Fruit fly (Drosophila melanogaster) whole organism, prepupa: Measurements from ENCODE around the gene NK7.1.

ENCODE experiments used
- Blimp-1 ChIP-seq: fragments of 200-800 bp; sonication (Bioruptor generic); optimal IDR thresholded peaks from 3 replicates; lab custom pipeline; 2017; ENCODE audit warnings: missing biosample characterization, missing genetic modification characterization, mild to moderate bottlenecking, moderate library complexity, missing genetic modification reagents
- CG10631 ChIP-seq: fragments of 200-800 bp; sonication (Bioruptor generic); optimal IDR thresholded peaks from 2 replicates; lab custom pipeline; 2016; ENCODE audit warnings: missing biosample characterization, missing genetic modification characterization
- CG10669 ChIP-seq: fragments of 200-800 bp; sonication (Bioruptor generic); optimal IDR thresholded peaks from 3 replicates; lab custom pipeline; 2018; ENCODE audit warnings: missing biosample characterization, mild to moderate bottlenecking, missing genetic modification characterization, moderate library complexity
- CG11294 ChIP-seq: fragments of 200-800 bp; sonication (Bioruptor generic); IDR thresholded peaks from 2 replicates; pipeline ENCODE4 v1.3.6; 2022; ENCODE audit warnings: missing biosample characterization, missing genetic modification characterization
- CG11902 ChIP-seq: fragments of 200-800 bp; sonication (Bioruptor generic); optimal IDR thresholded peaks from 3 replicates; lab custom pipeline; 2016; ENCODE audit warnings: missing biosample characterization, missing genetic modification characterization
- CG15336 ChIP-seq: fragments of 200-800 bp; sonication (Bioruptor generic); IDR thresholded peaks from 2 replicates; pipeline ENCODE4 v1.3.6; 2022; ENCODE audit warnings: missing biosample characterization, missing genetic modification characterization
- CG1621 ChIP-seq: fragments of 200-800 bp; sonication (Bioruptor generic); optimal IDR thresholded peaks from 3 replicates; lab custom pipeline; 2018; ENCODE audit warnings: missing biosample characterization, mild to moderate bottlenecking, missing genetic modification characterization
- CG16779 ChIP-seq: fragments of 200-800 bp; sonication (Bioruptor generic); optimal IDR thresholded peaks from 3 replicates; lab custom pipeline; 2017; ENCODE audit warnings: missing biosample characterization, mild to moderate bottlenecking, missing genetic modification characterization
- CG3032 ChIP-seq: fragments of 200-800 bp; optimal IDR thresholded peaks from 2 replicates; lab custom pipeline; 2019; ENCODE audit warnings: missing biosample characterization, mild to moderate bottlenecking, missing genetic modification characterization, moderate library complexity
- CG31627 ChIP-seq: fragments of 200-800 bp; sonication (Bioruptor generic); optimal IDR thresholded peaks from 3 replicates; lab custom pipeline; 2016; ENCODE audit warnings: missing biosample characterization, missing genetic modification characterization
- CG32006 ChIP-seq: fragments of 200-800 bp; sonication (Bioruptor generic); optimal IDR thresholded peaks from 3 replicates; lab custom pipeline; 2017; ENCODE audit warnings: missing biosample characterization, mild to moderate bottlenecking, missing genetic modification characterization
- CG34406 ChIP-seq: fragments of 200-800 bp; sonication (Bioruptor generic); optimal IDR thresholded peaks from 3 replicates; lab custom pipeline; 2016; ENCODE audit warnings: missing biosample characterization, missing genetic modification characterization
- CG3919 ChIP-seq: fragments of 200-800 bp; sonication (Bioruptor generic); optimal IDR thresholded peaks from 3 replicates; lab custom pipeline; 2016; ENCODE audit warnings: missing biosample characterization, missing genetic modification characterization
- CG6163 ChIP-seq: fragments of 200-800 bp; sonication (Bioruptor generic); IDR thresholded peaks from 3 replicates; pipeline ENCODE4 v1.3.6; 2022; ENCODE audit warnings: missing biosample characterization, missing genetic modification characterization
- CG6276 ChIP-seq: fragments of 200-800 bp; sonication (Bioruptor generic); optimal IDR thresholded peaks from 2 replicates; lab custom pipeline; 2017; ENCODE audit warnings: missing biosample characterization, mild to moderate bottlenecking, missing genetic modification characterization
- CG6792 ChIP-seq: fragments of 200-800 bp; sonication (Bioruptor generic); optimal IDR thresholded peaks from 3 replicates; lab custom pipeline; 2016; ENCODE audit warnings: missing biosample characterization, missing genetic modification characterization
- CG6808 ChIP-seq: fragments of 200-800 bp; sonication (Bioruptor generic); optimal IDR thresholded peaks from 3 replicates; lab custom pipeline; 2017; ENCODE audit warnings: missing biosample characterization, missing genetic modification characterization, mild to moderate bottlenecking, moderate library complexity, missing genetic modification reagents
- CG6854 ChIP-seq: fragments of 200-800 bp; sonication (Bioruptor generic); optimal IDR thresholded peaks from 2 replicates; lab custom pipeline; 2017; ENCODE audit warnings: missing biosample characterization, mild to moderate bottlenecking, missing genetic modification characterization
- CG8319 ChIP-seq: fragments of 200-800 bp; sonication (Bioruptor generic); optimal IDR thresholded peaks from 3 replicates; lab custom pipeline; 2016; ENCODE audit warnings: missing biosample characterization, missing genetic modification characterization
- CG8632 ChIP-seq: fragments of 200-800 bp; sonication (Bioruptor generic); optimal IDR thresholded peaks from 3 replicates; lab custom pipeline; 2016; ENCODE audit warnings: missing biosample characterization, missing genetic modification characterization
- CG9139 ChIP-seq: fragments of 200-800 bp; sonication (Bioruptor generic); optimal IDR thresholded peaks from 3 replicates; lab custom pipeline; 2017; ENCODE audit warnings: missing biosample characterization, mild to moderate bottlenecking, missing genetic modification characterization
- Eip78C ChIP-seq: fragments of 200-800 bp; sonication (Bioruptor generic); peaks from one replicate; lab custom pipeline; 2016; ENCODE audit warnings: missing biosample characterization, missing genetic modification characterization
- Eip93F ChIP-seq: fragments of 200-800 bp; sonication (Bioruptor generic); optimal IDR thresholded peaks from 2 replicates; lab custom pipeline; 2016; ENCODE audit warnings: missing biosample characterization, mild to moderate bottlenecking, missing genetic modification characterization
- Ets21C ChIP-seq: fragments of 200-800 bp; sonication (Bioruptor generic); optimal IDR thresholded peaks from 3 replicates; lab custom pipeline; 2016; ENCODE audit warnings: missing biosample characterization, missing genetic modification characterization
- Ets96B ChIP-seq: fragments of 200-800 bp; optimal IDR thresholded peaks from 2 replicates; lab custom pipeline; 2019; ENCODE audit warnings: missing biosample characterization, mild to moderate bottlenecking, missing genetic modification characterization, moderate library complexity
- Gug ChIP-seq: fragments of 200-800 bp; sonication (Bioruptor generic); IDR thresholded peaks from 2 replicates; pipeline ENCODE4 v1.3.6; 2022; ENCODE audit warnings: missing biosample characterization, missing genetic modification characterization
- Hr38 ChIP-seq: sonication (Bioruptor generic); optimal IDR thresholded peaks from 2 replicates; lab custom pipeline; 2016; ENCODE audit warnings: missing biosample characterization, missing genetic modification characterization
- Hr4 ChIP-seq: fragments of 200-800 bp; sonication (Bioruptor generic); optimal IDR thresholded peaks from 3 replicates; lab custom pipeline; 2016; ENCODE audit warnings: missing biosample characterization, missing genetic modification characterization
- Met ChIP-seq: fragments of 200-800 bp; sonication (Bioruptor generic); optimal IDR thresholded peaks from 3 replicates; lab custom pipeline; 2016; ENCODE audit warnings: missing biosample characterization, missing genetic modification characterization
- Smox ChIP-seq: fragments of 200-800 bp; sonication (Bioruptor generic); optimal IDR thresholded peaks from 3 replicates; lab custom pipeline; 2016; ENCODE audit warnings: missing biosample characterization, missing genetic modification characterization
- Sox14 ChIP-seq: fragments of 200-800 bp; sonication (Bioruptor generic); optimal IDR thresholded peaks from 3 replicates; lab custom pipeline; 2016; ENCODE audit warnings: missing biosample characterization, missing genetic modification characterization
- Sox15 ChIP-seq: fragments of 200-800 bp; sonication (Bioruptor generic); optimal IDR thresholded peaks from 3 replicates; lab custom pipeline; 2016; ENCODE audit warnings: missing biosample characterization, missing genetic modification characterization
- achi ChIP-seq: fragments of 200-800 bp; sonication (Bioruptor generic); optimal IDR thresholded peaks from 3 replicates; lab custom pipeline; 2016; ENCODE audit warnings: missing biosample characterization, missing genetic modification characterization
- acj6 ChIP-seq: fragments of 200-800 bp; sonication (Bioruptor generic); optimal IDR thresholded peaks from 3 replicates; lab custom pipeline; 2016; ENCODE audit warnings: missing biosample characterization, missing genetic modification characterization
- cyc ChIP-seq: fragments of 200-800 bp; sonication (Bioruptor generic); optimal IDR thresholded peaks from 3 replicates; lab custom pipeline; 2016; ENCODE audit warnings: missing biosample characterization, missing genetic modification characterization
- dac ChIP-seq: fragments of 200-800 bp; sonication (Bioruptor generic); optimal IDR thresholded peaks from 2 replicates; lab custom pipeline; 2017; ENCODE audit warnings: missing biosample characterization, mild to moderate bottlenecking, missing genetic modification characterization
- esn ChIP-seq: fragments of 200-800 bp; sonication (Bioruptor generic); optimal IDR thresholded peaks from 2 replicates; lab custom pipeline; 2016; ENCODE audit warnings: missing biosample characterization, mild to moderate bottlenecking, missing genetic modification characterization, moderate library complexity
- fd59A ChIP-seq: fragments of 200-800 bp; sonication (Bioruptor generic); optimal IDR thresholded peaks from 2 replicates; lab custom pipeline; 2017; ENCODE audit warnings: missing biosample characterization, mild to moderate bottlenecking, missing genetic modification characterization, missing genetic modification reagents
- fkh ChIP-seq: fragments of 200-800 bp; sonication (Bioruptor generic); optimal IDR thresholded peaks from 3 replicates; lab custom pipeline; 2017; ENCODE audit warnings: missing biosample characterization, mild to moderate bottlenecking, missing genetic modification characterization, moderate library complexity
- net ChIP-seq: fragments of 200-800 bp; sonication (Bioruptor generic); optimal IDR thresholded peaks from 3 replicates; lab custom pipeline; 2016; ENCODE audit warnings: missing biosample characterization, missing genetic modification characterization
- pdm3 ChIP-seq: fragments of 200-800 bp; sonication (Bioruptor generic); optimal IDR thresholded peaks from 3 replicates; lab custom pipeline; 2016; ENCODE audit warnings: missing biosample characterization, missing genetic modification characterization
- spab ChIP-seq: fragments of 200-800 bp; sonication (Bioruptor generic); optimal IDR thresholded peaks from 2 replicates; lab custom pipeline; 2017; ENCODE audit warnings: missing biosample characterization, mild to moderate bottlenecking, missing genetic modification characterization, missing genetic modification reagents
- svp ChIP-seq: fragments of 200-800 bp; sonication (Bioruptor generic); peaks from one replicate; lab custom pipeline; 2016; ENCODE audit warnings: missing biosample characterization, missing genetic modification characterization
- topi ChIP-seq: fragments of 200-800 bp; sonication (Bioruptor generic); optimal IDR thresholded peaks from 3 replicates; lab custom pipeline; 2016; ENCODE audit warnings: missing biosample characterization, missing genetic modification characterization
- vri ChIP-seq: fragments of 200-800 bp; sonication (Bioruptor generic); optimal IDR thresholded peaks from 3 replicates; lab custom pipeline; 2016; ENCODE audit warnings: missing biosample characterization, mild to moderate bottlenecking, missing genetic modification characterization

NK7.1 gene

DNA sequence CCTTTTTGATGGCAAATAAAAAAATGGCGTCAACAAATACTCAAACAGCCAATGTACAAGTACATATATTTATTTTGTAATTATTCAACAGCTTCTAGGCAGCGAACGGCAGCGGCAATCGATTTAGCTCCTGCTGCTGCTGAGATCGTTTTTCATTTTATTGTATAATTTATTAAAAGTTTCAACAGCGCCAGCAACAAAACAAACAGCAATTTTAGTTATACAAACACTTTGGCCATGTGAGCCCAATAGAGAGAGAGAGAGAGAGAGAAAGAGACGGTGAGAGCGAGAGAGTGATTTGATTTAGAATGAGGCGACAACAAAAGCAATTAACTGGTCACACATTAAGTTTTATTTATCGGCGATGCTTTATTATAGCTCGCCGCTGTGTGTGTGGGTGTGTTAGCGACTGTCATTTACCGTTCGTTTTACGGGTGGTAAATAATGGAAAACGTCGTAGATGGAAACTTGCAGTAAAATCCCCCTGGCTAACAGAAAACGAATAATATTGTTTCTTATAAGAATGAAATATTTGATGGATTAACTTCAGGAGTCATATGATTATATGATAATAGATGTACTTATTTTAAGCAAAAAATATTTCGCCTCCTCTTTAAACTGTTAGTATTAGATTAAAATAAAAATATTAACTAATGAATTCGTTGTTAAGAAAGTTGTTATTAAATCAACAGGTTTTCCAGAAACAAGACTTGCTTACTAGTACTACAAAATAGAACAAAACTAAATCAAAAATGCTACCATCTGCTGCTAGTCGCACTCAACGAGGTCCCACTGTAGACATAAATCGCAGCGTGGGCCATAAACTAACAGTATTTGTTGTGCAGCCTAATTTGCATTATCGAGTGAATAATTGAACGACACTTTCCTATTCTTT, 87.4 kb downstream of the NK7.1 start (continued):
- no peak for TF ChIP-seq CG31627 (GFP tag; lab: Kevin White, UChicago)
- no peak for TF ChIP-seq Eip93F (GFP tag; lab: Kevin White, UChicago)
- peak; percentile 58 for TF ChIP-seq svp (GFP tag; lab: Kevin White, UChicago)
- TF ChIP-seq CG8319 (GFP tag; lab: Kevin White, UChicago): no peak
- no peak for TF ChIP-seq pdm3
- TF ChIP-seq topi (GFP tag; lab: Kevin White, UChicago): no peak
- TF ChIP-seq CG16779: no peak
- no peak for TF ChIP-seq CG15336
- no peak for TF ChIP-seq Blimp-1
- TF ChIP-seq net: no peak
- no peak for TF ChIP-seq fd59A (GFP tag; lab: Kevin White, UChicago)
- no peak for TF ChIP-seq Sox14
- no peak for TF ChIP-seq vri (GFP tag; lab: Kevin White, UChicago)
- TF ChIP-seq CG1621 (tag; lab: Kevin White, UChicago): no peak
- TF ChIP-seq fkh (GFP tag; lab: Kevin White, UChicago): peak; percentile 85
- no peak for TF ChIP-seq CG6792 (GFP tag; lab: Kevin White, UChicago)
- no peak for TF ChIP-seq CG10669 (GFP tag; lab: Kevin White, UChicago)
- no peak for TF ChIP-seq Ets21C (GFP tag; lab: Kevin White, UChicago)

DNA sequence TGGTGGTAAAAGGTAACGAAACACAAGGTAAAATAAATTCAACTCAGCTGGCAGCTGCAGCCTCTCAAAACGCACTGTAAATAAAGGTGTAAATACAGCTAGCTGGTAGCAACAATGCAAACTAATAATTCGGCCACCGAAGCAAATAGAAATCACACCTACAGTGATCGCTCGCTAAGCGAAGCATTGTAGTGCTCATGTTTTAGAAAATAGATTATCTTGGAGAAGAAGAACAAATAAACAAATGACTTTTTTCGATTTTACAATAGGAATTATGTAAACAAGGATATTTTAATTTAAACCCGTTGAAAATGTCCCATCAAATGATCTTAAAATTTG, 88.4 kb downstream of the NK7.1 start:
- TF ChIP-seq fkh (GFP tag; lab: Kevin White, UChicago) (peak; percentile 59), CG8632 (GFP tag; lab: Kevin White, UChicago) (no peak), Eip93F (GFP tag; lab: Kevin White, UChicago) (no peak), CG34406 (GFP tag; lab: Kevin White, UChicago) (no peak), CG11294 (GFP tag; lab: Robert Waterston, UW) (no peak), Ets96B (no peak), CG32006 (GFP tag; lab: Kevin White, UChicago) (peak; percentile 48), spab (GFP tag; lab: Kevin White, UChicago) (no peak), acj6 (GFP tag; lab: Kevin White, UChicago) (no peak), CG6276 (peak; percentile 12), Hr4 (peak; percentile 56), CG15336 (no peak)

DNA sequence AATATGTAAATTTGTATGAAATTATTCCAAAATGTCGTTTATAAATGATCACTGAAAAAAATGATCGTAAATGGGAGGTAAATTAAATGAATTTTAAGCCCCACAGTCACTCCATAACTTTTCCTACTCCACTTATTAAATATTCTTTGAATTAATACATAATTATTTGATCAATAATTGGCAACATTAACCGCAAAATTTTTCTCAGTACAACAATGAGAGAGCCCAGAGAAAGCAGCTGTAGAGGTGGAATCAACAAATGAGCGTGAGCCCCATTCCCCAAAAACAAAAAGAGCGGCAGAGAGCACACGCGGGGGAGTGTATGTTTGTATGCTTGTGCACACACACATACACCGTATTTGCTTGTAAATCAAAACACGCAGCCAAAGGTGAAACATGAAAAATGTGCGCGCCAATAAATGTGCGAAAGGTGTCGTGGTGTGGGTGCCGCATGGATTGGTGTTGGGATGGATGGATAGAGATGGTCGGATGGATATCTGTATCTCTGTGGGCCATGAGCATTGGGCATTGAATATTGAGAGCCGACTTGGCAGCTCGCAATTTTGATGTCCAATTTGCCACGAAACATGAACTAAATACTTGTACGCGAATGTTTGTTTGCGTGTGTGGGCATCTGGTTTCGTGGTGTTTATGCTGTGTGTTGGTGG, 88.9 kb downstream of the NK7.1 start:
- peak; percentile 86 for TF ChIP-seq CG9139 (GFP tag; lab: Kevin White, UChicago)
- TF ChIP-seq CG11902 (GFP tag; lab: Kevin White, UChicago): peak; percentile 96
- TF ChIP-seq vri (GFP tag; lab: Kevin White, UChicago): peak; percentile 95
- peak; percentile 99 for TF ChIP-seq CG32006 (GFP tag; lab: Kevin White, UChicago)
- TF ChIP-seq CG3032 (tag; lab: Kevin White, UChicago): peak; percentile 95
- peak; percentile 100 for TF ChIP-seq Eip78C
- peak; percentile 92 for TF ChIP-seq CG6854
- peak; percentile 92 for TF ChIP-seq dac
- TF ChIP-seq Ets96B: peak; percentile 96
- peak; percentile 93 for TF ChIP-seq CG1621 (tag; lab: Kevin White, UChicago)
- peak; percentile 97 for TF ChIP-seq achi (GFP tag; lab: Kevin White, UChicago)
- TF ChIP-seq Sox14: peak; percentile 97
- TF ChIP-seq Smox (GFP tag; lab: Kevin White, UChicago): peak; percentile 98
- no peak for TF ChIP-seq Gug
- TF ChIP-seq CG10631: peak; percentile 98
- peak; percentile 97 for TF ChIP-seq CG31627 (GFP tag; lab: Kevin White, UChicago)
- peak; percentile 98 for TF ChIP-seq CG8632 (GFP tag; lab: Kevin White, UChicago)
- peak; percentile 98 for TF ChIP-seq Met (GFP tag; lab: Kevin White, UChicago)
- peak; percentile 99 for TF ChIP-seq CG3919 (GFP tag; lab: Kevin White, UChicago)
- peak; percentile 98 for TF ChIP-seq CG6276
- TF ChIP-seq esn: peak; percentile 99
- peak; percentile 92 for TF ChIP-seq CG6808 (GFP tag; lab: Kevin White, UChicago)
- TF ChIP-seq Ets21C (GFP tag; lab: Kevin White, UChicago): peak; percentile 93
- peak; percentile 97 for TF ChIP-seq CG6792 (GFP tag; lab: Kevin White, UChicago)
- TF ChIP-seq Sox15 (GFP tag; lab: Kevin White, UChicago): peak; percentile 97
- TF ChIP-seq Hr38 (GFP tag; lab: Kevin White, UChicago): no peak
- peak; percentile 95 for TF ChIP-seq fd59A (GFP tag; lab: Kevin White, UChicago)
- peak; percentile 98 for TF ChIP-seq net
- peak; percentile 97 for TF ChIP-seq cyc (GFP tag; lab: Kevin White, UChicago)
- TF ChIP-seq CG6163 (GFP tag; lab: Robert Waterston, UW): no peak
